Worm (Caenorhabditis elegans): Measurements from ENCODE around the gene tyr-2.

ce11 chrIII:13768074-13768662 lies 24.1 kb downstream of the tyr-2 start, which contains the start of gene rml-1:
- TF ChIP-seq zag-1 (tag; optimal IDR thresholded peaks at IDR 0.05) (no peak), mdl-1 (tag; optimal IDR thresholded peaks at IDR 0.05) (no peak), elt-1 (tag; optimal IDR thresholded peaks at IDR 0.05) (no peak), pha-4 (tag; optimal IDR thresholded peaks at IDR 0.05) (peak; percentile 1), nhr-11 (tag; optimal IDR thresholded peaks at IDR 0.05) (no peak), fkh-10 (GFP tag; optimal IDR thresholded peaks at IDR 0.05) (no peak), unc-62 (GFP tag; optimal IDR thresholded peaks at IDR 0.05) (no peak), egl-27 (tag; optimal IDR thresholded peaks at IDR 0.05) (no peak), ZK546.5 (tag; optimal IDR thresholded peaks at IDR 0.05) (no peak), nhr-237 (tag; optimal IDR thresholded peaks at IDR 0.05) (no peak), nhr-25 (tag; optimal IDR thresholded peaks at IDR 0.05) (no peak), sea-2 (GFP tag; optimal IDR thresholded peaks at IDR 0.05) (no peak), jun-1 (tag; optimal IDR thresholded peaks at IDR 0.05) (no peak)
